Fruit fly (Drosophila melanogaster) whole organism, prepupa: ENCODE data around the gene Vha100-2.

Experiments
- Blimp-1 ChIP-seq: fragments of 200-800 bp; sonication (Bioruptor generic); optimal IDR thresholded peaks from 3 replicates; lab custom pipeline; 2017; ENCODE audit warnings: missing biosample characterization, missing genetic modification characterization, mild to moderate bottlenecking, moderate library complexity, missing genetic modification reagents
- CG11762 ChIP-seq: fragments of 200-800 bp; sonication (Bioruptor generic); optimal IDR thresholded peaks from 3 replicates; lab custom pipeline; 2016; ENCODE audit warnings: missing biosample characterization, missing genetic modification characterization; ENCODE audit not compliant: insufficient read depth
- CG1621 ChIP-seq: fragments of 200-800 bp; sonication (Bioruptor generic); optimal IDR thresholded peaks from 3 replicates; lab custom pipeline; 2018; ENCODE audit warnings: missing biosample characterization, mild to moderate bottlenecking, missing genetic modification characterization
- CG16779 ChIP-seq: fragments of 200-800 bp; sonication (Bioruptor generic); optimal IDR thresholded peaks from 3 replicates; lab custom pipeline; 2017; ENCODE audit warnings: missing biosample characterization, mild to moderate bottlenecking, missing genetic modification characterization
- CG32006 ChIP-seq: fragments of 200-800 bp; sonication (Bioruptor generic); optimal IDR thresholded peaks from 3 replicates; lab custom pipeline; 2017; ENCODE audit warnings: missing biosample characterization, mild to moderate bottlenecking, missing genetic modification characterization
- CG6854 ChIP-seq: fragments of 200-800 bp; sonication (Bioruptor generic); optimal IDR thresholded peaks from 2 replicates; lab custom pipeline; 2017; ENCODE audit warnings: missing biosample characterization, mild to moderate bottlenecking, missing genetic modification characterization
- CG8319 ChIP-seq: fragments of 200-800 bp; sonication (Bioruptor generic); optimal IDR thresholded peaks from 3 replicates; lab custom pipeline; 2016; ENCODE audit warnings: missing biosample characterization, missing genetic modification characterization
- achi ChIP-seq: fragments of 200-800 bp; sonication (Bioruptor generic); optimal IDR thresholded peaks from 3 replicates; lab custom pipeline; 2016; ENCODE audit warnings: missing biosample characterization, missing genetic modification characterization
- dsx ChIP-seq: fragments of 200-800 bp; optimal IDR thresholded peaks from 3 replicates; lab custom pipeline; 2019; ENCODE audit warnings: missing biosample characterization, mild to moderate bottlenecking, missing genetic modification characterization, moderate library complexity; ENCODE audit not compliant: poor library complexity, severe bottlenecking
- eg ChIP-seq: fragments of 200-800 bp; sonication (Bioruptor generic); IDR thresholded peaks from 3 replicates; pipeline ENCODE4 v1.3.6; 2022; ENCODE audit warnings: missing biosample characterization, missing genetic modification characterization
- fd59A ChIP-seq: fragments of 200-800 bp; sonication (Bioruptor generic); optimal IDR thresholded peaks from 2 replicates; lab custom pipeline; 2017; ENCODE audit warnings: missing biosample characterization, mild to moderate bottlenecking, missing genetic modification characterization, missing genetic modification reagents

dm6 chr3R:18404713-18405112 is 5.7 kb upstream of the Vha100-2 start, which contains the start of gene CG7685:
- TF ChIP-seq CG11762 (GFP tag; lab: Kevin White, UChicago) (no peak), CG8319 (GFP tag; lab: Kevin White, UChicago) (peak; percentile 47), achi (GFP tag; lab: Kevin White, UChicago) (peak; percentile 62), CG1621 (tag; lab: Kevin White, UChicago) (no peak), CG32006 (GFP tag; lab: Kevin White, UChicago) (peak; percentile 43), CG6854 (GFP tag; lab: Kevin White, UChicago) (peak; percentile 33), CG16779 (no peak), dsx (peak; percentile 28), Blimp-1 (GFP tag; lab: Kevin White, UChicago) (no peak), eg (GFP tag; lab: Robert Waterston, UW) (peak; percentile 68; the same call in 2 of the 3 replicates), fd59A (GFP tag; lab: Kevin White, UChicago) (peak; percentile 4)
